Worm (Caenorhabditis elegans): Measurements from ENCODE around the gene gcy-1.

DNA sequence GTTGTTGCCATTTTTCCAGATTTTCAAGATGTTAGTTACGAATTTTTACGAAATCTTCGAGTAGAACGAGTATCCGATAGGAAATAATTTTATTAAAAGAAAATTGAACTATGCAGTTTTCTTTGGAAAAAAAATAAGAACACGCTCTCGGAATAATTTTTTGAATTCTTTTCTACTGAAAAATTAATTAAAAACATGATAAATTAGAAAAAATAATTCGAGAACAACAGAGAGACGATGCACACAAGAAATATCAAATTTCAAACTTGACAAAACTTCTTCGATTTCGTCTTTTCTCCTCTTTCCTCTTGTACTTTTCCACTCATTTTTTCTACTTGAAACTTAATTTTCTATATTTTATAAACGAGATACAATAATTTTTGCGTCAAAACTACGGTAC, 43.2 kb upstream of the gcy-1 start, which contains the start of gene F35H8.4:
- TF ChIP-seq him-1 (tag; optimal IDR thresholded peaks at IDR 0.05) (no peak), W03F9.2 (tag; optimal IDR thresholded peaks at IDR 0.05) (no peak)
